Worm (Caenorhabditis elegans): ENCODE measurements around the gene comt-4.

DNA sequence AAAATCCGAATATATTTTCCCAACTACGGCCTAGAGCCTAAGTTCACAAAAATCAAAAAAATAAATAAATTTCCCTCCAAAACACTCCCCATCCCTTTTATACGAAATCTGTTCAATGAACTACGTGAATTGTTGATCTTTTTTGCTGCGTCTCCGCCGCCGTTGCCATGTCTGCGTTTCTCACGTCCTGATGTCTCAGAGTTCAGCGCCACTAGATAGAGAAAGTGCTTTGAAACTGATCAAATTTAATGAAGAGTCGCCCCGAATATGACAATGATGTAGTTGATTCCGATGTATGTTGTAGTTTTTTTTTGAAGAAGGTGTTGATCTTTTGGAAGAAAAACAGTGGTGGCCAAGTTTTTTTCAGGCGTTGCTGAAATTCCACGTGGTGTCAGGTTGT, 4.3 kb upstream of the comt-4 start:
- TF ChIP-seq ztf-11 (tag; optimal IDR thresholded peaks at IDR 0.05) (no peak), unc-62 (GFP tag; optimal IDR thresholded peaks at IDR 0.05) (no peak), egl-27 (tag; optimal IDR thresholded peaks at IDR 0.05) (no peak)

All from whole organism, L2 larva.